Worm (Caenorhabditis elegans) whole organism, L2 larva: Measurements from ENCODE around the gene erd-2.1.
A peak's percentile ranks its signal among the peaks of the same experiment; 100 is the strongest.

Source experiments
- aly-2 ChIP-seq: fragments of 150-350 bp; optimal IDR thresholded peaks from 2 replicates; lab custom pipeline; 2014; ENCODE audit warnings: missing biosample characterization, missing genetic modification characterization
- ama-1 ChIP-seq: fragments of 150-350 bp; optimal IDR thresholded peaks from 2 replicates; lab custom pipeline; 2018; ENCODE audit warnings: inconsistent platforms
- ceh-82 ChIP-seq: fragments of 150-350 bp; optimal IDR thresholded peaks from 2 replicates; lab custom pipeline; 2014; ENCODE audit warnings: missing biosample characterization, missing genetic modification characterization
- fos-1 ChIP-seq: fragments of 150-350 bp; optimal IDR thresholded peaks from 2 replicates; lab custom pipeline; 2014; ENCODE audit warnings: missing biosample characterization, missing genetic modification characterization
- lsy-2 ChIP-seq, 2 experiments: fragments of 150-350 bp in 1 of 2; sonication (generic microtip) in 1 of 2; optimal IDR thresholded peaks; 2 replicates each; lab custom pipeline; 2014 to 2017; ENCODE audit warnings: missing biosample characterization in 2 of 2, missing genetic modification characterization in 2 of 2
- nhr-11 ChIP-seq: fragments of 150-350 bp; optimal IDR thresholded peaks from 2 replicates; lab custom pipeline; 2014; ENCODE audit warnings: missing biosample characterization, missing genetic modification characterization
- nhr-77 ChIP-seq: fragments of 150-350 bp; optimal IDR thresholded peaks from 2 replicates; lab custom pipeline; 2014; ENCODE audit warnings: missing biosample characterization, missing genetic modification characterization

DNA sequence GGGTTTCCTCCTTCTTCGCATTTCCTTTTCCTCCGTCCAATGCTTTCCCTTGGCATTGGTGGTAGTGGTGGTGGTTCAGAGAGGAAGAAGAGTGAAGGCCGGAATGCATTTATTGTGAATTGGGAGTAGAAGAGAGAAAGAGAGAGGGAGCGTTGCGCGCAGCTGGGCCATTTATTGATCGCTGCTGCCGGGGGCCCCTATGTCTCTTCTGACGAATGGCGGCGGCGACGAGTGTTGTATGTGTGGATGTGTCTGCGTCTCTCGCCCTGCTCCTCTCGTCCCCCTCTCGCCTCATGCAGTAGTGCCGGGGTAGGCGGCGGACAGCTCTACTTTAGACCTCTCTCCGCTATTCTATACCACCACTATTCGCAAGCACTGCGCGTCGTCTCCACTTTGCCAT is 12.0 kb downstream of the erd-2.1 start, which contains the start of gene unc-115:
- TF ChIP-seq aly-2 (tag; lab: Kevin White, UChicago) (no peak), ama-1 (lab: Kevin White, UChicago) (no peak), nhr-11 (no peak), lsy-2 (tag; optimal IDR thresholded peaks at IDR 0.05; lab: Kevin White, UChicago) (peak; percentile 49 to 70), nhr-77 (tag; lab: Kevin White, UChicago) (no peak), fos-1 (tag; lab: Kevin White, UChicago) (peak; percentile 37), ceh-82 (tag; lab: Kevin White, UChicago) (peak; percentile 6)
